Fruit fly (Drosophila melanogaster): Measurements from ENCODE around the gene CG8500.

Gene CG8500

dm6 chr3R:9779764-9780163 lies 4.7 kb upstream of the CG8500 start, which contains the start of gene CG12947:
CG12947 (plus strand) TSS chr3R:9780064.
- peak; percentile 21; the same call in 1 of the 3 replicates for TF ChIP-seq CG4496 (GFP tag; IDR thresholded peaks at IDR 0.05)
- no peak for TF ChIP-seq CG12605 (GFP tag; IDR thresholded peaks at IDR 0.05)
- TF ChIP-seq CG8159 (tag; optimal IDR thresholded peaks at IDR 0.05), result no peak
- TF ChIP-seq D1 (tag; optimal IDR thresholded peaks at IDR 0.05), result no peak
- TF ChIP-seq EcR (GFP tag; optimal IDR thresholded peaks at IDR 0.05), result peak; percentile 30
- TF ChIP-seq CG32121 (GFP tag; IDR thresholded peaks at IDR 0.05), result 0 out of 2 replicates have a peak, but pooled peaks have one; percentile 12
- TF ChIP-seq fd96Ca (GFP tag; IDR thresholded peaks at IDR 0.05), result no peak
- TF ChIP-seq Pif1A (GFP tag; optimal IDR thresholded peaks at IDR 0.05), result no peak

- TF ChIP-seq CG17806 (tag; optimal IDR thresholded peaks at IDR 0.05) (no peak), CG4496 (GFP tag; IDR thresholded peaks at IDR 0.05) (0 out of 3 replicates have a peak, but pooled peaks have one; percentile 21), EcR (GFP tag; optimal IDR thresholded peaks at IDR 0.05) (peak; percentile 8), CG8159 (tag; optimal IDR thresholded peaks at IDR 0.05) (peak; percentile 21), CG9948 (tag; optimal IDR thresholded peaks at IDR 0.05) (peak; percentile 3)
These were observed 1.1 kb upstream of the CG8500 start for dm6 chr3R:9783240-9783917.

- no peak for TF ChIP-seq CG12605 (GFP tag; IDR thresholded peaks at IDR 0.05)
- no peak for TF ChIP-seq D1 (tag; optimal IDR thresholded peaks at IDR 0.05)
- TF ChIP-seq CG8301 (tag; optimal IDR thresholded peaks at IDR 0.05), result peak; percentile 28
- TF ChIP-seq CG34367 (tag; optimal IDR thresholded peaks at IDR 0.05), result peak; percentile 6
- TF ChIP-seq CG9948 (tag; optimal IDR thresholded peaks at IDR 0.05), result peak; percentile 29
- peak; percentile 52 for TF ChIP-seq CG15710 (tag; optimal IDR thresholded peaks at IDR 0.05)
- peak; percentile 11 for TF ChIP-seq CG17806 (tag; optimal IDR thresholded peaks at IDR 0.05)
- no peak for TF ChIP-seq CG14655 (GFP tag; optimal IDR thresholded peaks at IDR 0.05)
- TF ChIP-seq EcR (GFP tag; optimal IDR thresholded peaks at IDR 0.05), result peak; percentile 91
- peak; percentile 61 for TF ChIP-seq CG8159 (tag; optimal IDR thresholded peaks at IDR 0.05)
- TF ChIP-seq Snoo (tag; optimal IDR thresholded peaks at IDR 0.05), result peak; percentile 25
- TF ChIP-seq Ets98B (GFP tag; IDR thresholded peaks at IDR 0.05), result no peak
These were observed 6.8 kb downstream of the CG8500 start, which contains the start of the genes CG12945 and CG8507 for dm6 chr3R:9791177-9791806. CG12945 (minus strand) TSS chr3R:9791221. CG8507 (plus strand) TSS chr3R:9791483.

- TF ChIP-seq CG8159 (tag; optimal IDR thresholded peaks at IDR 0.05), result peak; percentile 35
- no peak for TF ChIP-seq Pif1A (GFP tag; optimal IDR thresholded peaks at IDR 0.05)
- TF ChIP-seq Ets98B (GFP tag; IDR thresholded peaks at IDR 0.05), result peak; percentile 20; the same call in 1 of the 2 replicates
- TF ChIP-seq Snoo (tag; optimal IDR thresholded peaks at IDR 0.05), result no peak
- no peak for TF ChIP-seq CG9948 (tag; optimal IDR thresholded peaks at IDR 0.05)
- peak; percentile 16 for TF ChIP-seq CG15710 (tag; optimal IDR thresholded peaks at IDR 0.05)
- no peak for TF ChIP-seq D1 (tag; optimal IDR thresholded peaks at IDR 0.05)
- no peak for TF ChIP-seq gl (tag; optimal IDR thresholded peaks at IDR 0.05)
- no peak for TF ChIP-seq CG13204 (GFP tag; optimal IDR thresholded peaks at IDR 0.05)
- TF ChIP-seq CG12605 (GFP tag; IDR thresholded peaks at IDR 0.05), result no peak
- TF ChIP-seq CG32121 (GFP tag; IDR thresholded peaks at IDR 0.05), result peak; percentile 53; the same call in 1 of the 2 replicates
- TF ChIP-seq CG8301 (tag; optimal IDR thresholded peaks at IDR 0.05), result peak; percentile 25
- no peak for TF ChIP-seq CG10348 (GFP tag; IDR thresholded peaks at IDR 0.05)
- TF ChIP-seq CG34367 (tag; optimal IDR thresholded peaks at IDR 0.05), result no peak
- TF ChIP-seq CG4496 (GFP tag; IDR thresholded peaks at IDR 0.05), result no peak
- no peak for TF ChIP-seq Pif1B (GFP tag; optimal IDR thresholded peaks at IDR 0.05)
- TF ChIP-seq CG14655 (GFP tag; optimal IDR thresholded peaks at IDR 0.05), result no peak
- no peak for TF ChIP-seq fd96Ca (GFP tag; IDR thresholded peaks at IDR 0.05)
- TF ChIP-seq CG17806 (tag; optimal IDR thresholded peaks at IDR 0.05), result peak; percentile 34
- peak; percentile 11 for TF ChIP-seq EcR (GFP tag; optimal IDR thresholded peaks at IDR 0.05)
- TF ChIP-seq rn (GFP tag; IDR thresholded peaks at IDR 0.05), result no peak
These were observed 8.6 kb downstream of the CG8500 start, which contains the start of gene CG8516 for dm6 chr3R:9793018-9793417. CG8516 (plus strand) TSS chr3R:9793295.

- TF ChIP-seq Pif1A (GFP tag; optimal IDR thresholded peaks at IDR 0.05), result no peak
- no peak for TF ChIP-seq CG8301 (tag; optimal IDR thresholded peaks at IDR 0.05)
- peak; percentile 9 for TF ChIP-seq CG34367 (tag; optimal IDR thresholded peaks at IDR 0.05)
- no peak for TF ChIP-seq CG4496 (GFP tag; IDR thresholded peaks at IDR 0.05)
- no peak for TF ChIP-seq CG14655 (GFP tag; optimal IDR thresholded peaks at IDR 0.05)
- TF ChIP-seq fd96Ca (GFP tag; IDR thresholded peaks at IDR 0.05), result peak; percentile 31; the same call in 2 of the 3 replicates
- TF ChIP-seq CG13204 (GFP tag; optimal IDR thresholded peaks at IDR 0.05), result no peak
- TF ChIP-seq gl (tag; optimal IDR thresholded peaks at IDR 0.05), result no peak
- TF ChIP-seq CG32121 (GFP tag; IDR thresholded peaks at IDR 0.05), result peak; percentile 63
- TF ChIP-seq CG10348 (GFP tag; IDR thresholded peaks at IDR 0.05), result no peak
- peak; percentile 41 for TF ChIP-seq Snoo (tag; optimal IDR thresholded peaks at IDR 0.05)
- no peak for TF ChIP-seq Pif1B (GFP tag; optimal IDR thresholded peaks at IDR 0.05)
- peak; percentile 32 for TF ChIP-seq CG9948 (tag; optimal IDR thresholded peaks at IDR 0.05)
- TF ChIP-seq rn (GFP tag; IDR thresholded peaks at IDR 0.05), result no peak
- peak; percentile 47 for TF ChIP-seq CG17806 (tag; optimal IDR thresholded peaks at IDR 0.05)
- no peak for TF ChIP-seq CG8159 (tag; optimal IDR thresholded peaks at IDR 0.05)
- peak; percentile 16 for TF ChIP-seq EcR (GFP tag; optimal IDR thresholded peaks at IDR 0.05)
- peak; percentile 65 for TF ChIP-seq CG15710 (tag; optimal IDR thresholded peaks at IDR 0.05)
- no peak for TF ChIP-seq Ets98B (GFP tag; IDR thresholded peaks at IDR 0.05)
- TF ChIP-seq CG12605 (GFP tag; IDR thresholded peaks at IDR 0.05), result no peak
- no peak for TF ChIP-seq D1 (tag; optimal IDR thresholded peaks at IDR 0.05)
These were observed 16.3 kb downstream of the CG8500 start, which contains the start of the genes CG9467 and CG8526 for dm6 chr3R:9800644-9801330. CG9467 (minus strand) TSS chr3R:9801026. CG8526 (plus strand) TSS chr3R:9801280.

Data from whole organism, pupa.